Worm (Caenorhabditis elegans) whole organism, mixed stage, embryonic: Measurements from ENCODE around the gene F17C11.12.

ENCODE experiments used
- ceh-39 ChIP-seq: fragments of 150-350 bp; optimal IDR thresholded peaks from 2 replicates; lab custom pipeline; 2014; ENCODE audit warnings: missing biosample characterization, missing genetic modification characterization
- ham-2 ChIP-seq: fragments of 200-800 bp; sonication (Bioruptor generic); optimal IDR thresholded peaks from 2 replicates; lab custom pipeline; 2018; ENCODE audit warnings: mild to moderate bottlenecking, missing genetic modification characterization, missing compliant biosample characterization
- lin-13 ChIP-seq: fragments of 150-350 bp; optimal IDR thresholded peaks from 2 replicates; lab custom pipeline; 2014; ENCODE audit warnings: missing biosample characterization, missing genetic modification characterization
- lin-32 ChIP-seq: fragments of 200-800 bp; sonication (Bioruptor generic); optimal IDR thresholded peaks from 2 replicates; lab custom pipeline; 2018; ENCODE audit warnings: mild to moderate bottlenecking, missing genetic modification characterization, missing compliant biosample characterization
- mep-1 ChIP-seq: fragments of 150-350 bp; optimal IDR thresholded peaks from 2 replicates; lab custom pipeline; 2017; ENCODE audit warnings: missing biosample characterization, missing genetic modification reagents, missing genetic modification characterization, inconsistent platforms
- mls-2 ChIP-seq: sonication (generic microtip); optimal IDR thresholded peaks from 2 replicates; lab custom pipeline; 2016; ENCODE audit warnings: mild to moderate bottlenecking, missing genetic modification characterization, moderate library complexity, missing compliant biosample characterization
- nhr-12 ChIP-seq: fragments of 150-350 bp; optimal IDR thresholded peaks from 2 replicates; lab custom pipeline; 2014; ENCODE audit warnings: missing biosample characterization, missing genetic modification characterization
- nhr-28 ChIP-seq: fragments of 150-350 bp; optimal IDR thresholded peaks from 2 replicates; lab custom pipeline; 2014; ENCODE audit warnings: missing biosample characterization, missing genetic modification characterization
- pha-4 ChIP-seq: fragments of 150-350 bp; optimal IDR thresholded peaks from 2 replicates; lab custom pipeline; 2018; ENCODE audit warnings: missing biosample characterization, missing genetic modification reagents, missing genetic modification characterization
- tbx-8 ChIP-seq: fragments of 200-800 bp; sonication (Bioruptor generic); optimal IDR thresholded peaks from 2 replicates; lab custom pipeline; 2018; ENCODE audit warnings: mild to moderate bottlenecking, missing genetic modification characterization, moderate library complexity, missing compliant biosample characterization
- unc-120 ChIP-seq: sonication (generic microtip); optimal IDR thresholded peaks from 2 replicates; lab custom pipeline; 2017; ENCODE audit warnings: missing genetic modification characterization, missing compliant biosample characterization; ENCODE audit not compliant: poor library complexity, severe bottlenecking
- ztf-11 ChIP-seq: fragments of 150-350 bp; optimal IDR thresholded peaks from 2 replicates; lab custom pipeline; 2014; ENCODE audit warnings: missing biosample characterization, missing genetic modification characterization

- TF ChIP-seq tbx-8 (no peak), unc-120 (tag; lab: Kevin White, UChicago) (no peak), nhr-12 (tag; lab: Kevin White, UChicago) (no peak), ztf-11 (tag; lab: Kevin White, UChicago) (no peak), ceh-39 (tag; lab: Kevin White, UChicago) (no peak), ham-2 (no peak), lin-13 (tag; lab: Kevin White, UChicago) (no peak), nhr-28 (tag; lab: Kevin White, UChicago) (no peak), mep-1 (no peak), pha-4 (tag; lab: Kevin White, UChicago) (no peak), mls-2 (tag; lab: Kevin White, UChicago) (no peak), lin-32 (GFP tag; lab: Kevin White, UChicago) (no peak)
These were observed 31.0 kb upstream of the F17C11.12 start for ce11 chrV:10967594-10968273.
